Fruit fly (Drosophila melanogaster) whole organism, embryonic: Measurements from ENCODE around the gene roq.

Experiments used
- Adf1 ChIP-seq: fragments of 200-800 bp; sonication (Bioruptor generic); IDR thresholded peaks from 2 replicates; pipeline ENCODE4 v1.3.6; 2022; ENCODE audit warnings: missing biosample characterization, missing genetic modification characterization
- CG10366 ChIP-seq: fragments of 200-800 bp; sonication (Bioruptor generic); IDR thresholded peaks from 2 replicates; pipeline ENCODE4 v1.3.6; 2022; ENCODE audit warnings: missing biosample characterization, missing genetic modification characterization
- CG10431 ChIP-seq: fragments of 200-800 bp; sonication (Bioruptor generic); optimal IDR thresholded peaks from 3 replicates; lab custom pipeline; 2018; ENCODE audit warnings: missing biosample characterization, mild to moderate bottlenecking, missing genetic modification characterization
- CG11398 ChIP-seq: fragments of 200-800 bp; sonication (Bioruptor generic); optimal IDR thresholded peaks from 2 replicates; lab custom pipeline; 2016; ENCODE audit warnings: missing biosample characterization, missing genetic modification characterization
- CG11695 ChIP-seq: fragments of 200-800 bp; sonication (Bioruptor generic); IDR thresholded peaks from 3 replicates; pipeline ENCODE4 v1.3.6; 2022; ENCODE audit warnings: missing biosample characterization, missing genetic modification characterization
- CG12104 ChIP-seq: fragments of 200-800 bp; sonication (Bioruptor generic); optimal IDR thresholded peaks from 3 replicates; lab custom pipeline; 2016; ENCODE audit warnings: missing biosample characterization, missing genetic modification characterization
- CG12155 ChIP-seq: fragments of 200-800 bp; sonication (Bioruptor generic); optimal IDR thresholded peaks from 3 replicates; lab custom pipeline; 2016; ENCODE audit warnings: missing biosample characterization, missing genetic modification characterization
- CG15696 ChIP-seq: fragments of 200-800 bp; sonication (Bioruptor generic); optimal IDR thresholded peaks from 2 replicates; lab custom pipeline; 2019; ENCODE audit warnings: missing biosample characterization, mild to moderate bottlenecking, missing genetic modification characterization, moderate library complexity
- CG17802 ChIP-seq: fragments of 200-800 bp; sonication (Bioruptor generic); optimal IDR thresholded peaks from 2 replicates; lab custom pipeline; 2018; ENCODE audit warnings: missing biosample characterization, mild to moderate bottlenecking, missing genetic modification characterization, moderate library complexity
- CG32532 ChIP-seq: fragments of 200-800 bp; sonication (Bioruptor generic); IDR thresholded peaks from 2 replicates; pipeline ENCODE4 v1.3.6; 2022; ENCODE audit warnings: missing biosample characterization, missing genetic modification characterization
- CG4404 ChIP-seq: fragments of 200-800 bp; sonication (Bioruptor generic); IDR thresholded peaks from 2 replicates; pipeline ENCODE4 v1.3.6; 2022; ENCODE audit warnings: missing biosample characterization, missing genetic modification characterization
- CG4730 ChIP-seq: fragments of 200-800 bp; sonication (Bioruptor generic); IDR thresholded peaks from 2 replicates; pipeline ENCODE4 v1.3.6; 2022; ENCODE audit warnings: missing biosample characterization, missing genetic modification characterization
- CG6654 ChIP-seq: fragments of 200-800 bp; sonication (Bioruptor generic); optimal IDR thresholded peaks from 2 replicates; lab custom pipeline; 2017; ENCODE audit warnings: missing biosample characterization, mild to moderate bottlenecking, missing genetic modification characterization
- CG6683 ChIP-seq: fragments of 200-800 bp; sonication (Bioruptor generic); optimal IDR thresholded peaks from 2 replicates; lab custom pipeline; 2017; ENCODE audit warnings: missing biosample characterization, mild to moderate bottlenecking, missing genetic modification characterization, missing genetic modification reagents
- CG8281 ChIP-seq: fragments of 200-800 bp; sonication (Bioruptor generic); optimal IDR thresholded peaks from 2 replicates; lab custom pipeline; 2018; ENCODE audit warnings: missing biosample characterization, mild to moderate bottlenecking, missing genetic modification characterization, moderate library complexity
- CG9609 ChIP-seq: fragments of 200-800 bp; sonication (Bioruptor generic); optimal IDR thresholded peaks from 3 replicates; lab custom pipeline; 2016; ENCODE audit warnings: missing biosample characterization, missing genetic modification characterization
- D ChIP-seq, 2 experiments: fragments of 200-800 bp in 1 of 2; fragments of >200 bp in 1 of 2; sonication (Bioruptor generic) in 1 of 2; optimal IDR thresholded peaks; 2 replicates in 1 of 2; 3 replicates in 1 of 2; lab custom pipeline; 2017; ENCODE audit warnings: mild to moderate bottlenecking in 1 of 2, missing biosample characterization in 1 of 2, missing genetic modification characterization in 1 of 2, missing genetic modification reagents in 1 of 2
- Dad ChIP-seq: fragments of 200-800 bp; sonication (Bioruptor generic); optimal IDR thresholded peaks from 3 replicates; lab custom pipeline; 2016; ENCODE audit warnings: missing biosample characterization, missing genetic modification characterization
- Dll ChIP-seq: fragments of 200-800 bp; sonication (Bioruptor generic); IDR thresholded peaks from 4 replicates; pipeline ENCODE4 v1.3.6; 2022; ENCODE audit warnings: missing biosample characterization, missing genetic modification characterization; ENCODE audit not compliant: partially characterized antibody
- Ets97D ChIP-seq: fragments of 200-800 bp; sonication (Bioruptor generic); optimal IDR thresholded peaks from 3 replicates; lab custom pipeline; 2016; ENCODE audit warnings: missing biosample characterization, missing genetic modification characterization
- Gug ChIP-seq: fragments of 200-800 bp; sonication (Bioruptor generic); IDR thresholded peaks from 4 replicates; pipeline ENCODE4 v1.3.6; 2022; ENCODE audit warnings: missing biosample characterization, missing genetic modification characterization
- Hey ChIP-seq: fragments of 200-800 bp; sonication (Bioruptor generic); optimal IDR thresholded peaks from 3 replicates; lab custom pipeline; 2018; ENCODE audit warnings: missing biosample characterization, mild to moderate bottlenecking, missing genetic modification characterization
- Hr39 ChIP-seq: fragments of >200 bp; optimal IDR thresholded peaks from 2 replicates; lab custom pipeline; 2017
- Hsf ChIP-seq: fragments of 200-800 bp; sonication (Bioruptor generic); optimal IDR thresholded peaks from 3 replicates; lab custom pipeline; 2016; ENCODE audit warnings: missing biosample characterization, missing genetic modification characterization
- Lhr ChIP-seq: fragments of 200-800 bp; sonication (Bioruptor generic); optimal IDR thresholded peaks from 3 replicates; lab custom pipeline; 2017; ENCODE audit warnings: mild to moderate bottlenecking, missing biosample characterization, missing genetic modification reagents, missing genetic modification characterization
- MBD-R2 ChIP-seq: fragments of 200-800 bp; sonication (Bioruptor generic); IDR thresholded peaks from 2 replicates; pipeline ENCODE4 v1.3.6; 2022; ENCODE audit warnings: missing biosample characterization, missing genetic modification characterization
- NfI ChIP-seq: fragments of 200-800 bp; sonication (Bioruptor generic); optimal IDR thresholded peaks from 3 replicates; lab custom pipeline; 2018; ENCODE audit warnings: missing biosample characterization, mild to moderate bottlenecking, missing genetic modification characterization, moderate library complexity
- Sin3A ChIP-seq: fragments of >200 bp; optimal IDR thresholded peaks from 2 replicates; lab custom pipeline; 2018
- abd-A ChIP-seq: fragments of 200-800 bp; sonication (Bioruptor generic); optimal IDR thresholded peaks from 3 replicates; lab custom pipeline; 2019; ENCODE audit warnings: missing biosample characterization, mild to moderate bottlenecking, missing genetic modification characterization, moderate library complexity
- bcd ChIP-seq: fragments of 200-800 bp; sonication (Bioruptor generic); optimal IDR thresholded peaks from 2 replicates; lab custom pipeline; 2017; ENCODE audit warnings: missing biosample characterization, mild to moderate bottlenecking, missing genetic modification characterization
- dysf ChIP-seq: fragments of 200-800 bp; sonication (Bioruptor generic); IDR thresholded peaks from 3 replicates; pipeline ENCODE4 v1.3.6; 2022; ENCODE audit warnings: missing biosample characterization, missing genetic modification characterization
- esg ChIP-seq: fragments of 200-800 bp; sonication (Bioruptor generic); conservative IDR thresholded peaks from 2 replicates; pipeline ENCODE4 v1.3.6; 2022; ENCODE audit warnings: missing biosample characterization, missing genetic modification characterization
- ewg ChIP-seq: fragments of 200-800 bp; sonication (Bioruptor generic); optimal IDR thresholded peaks from 3 replicates; lab custom pipeline; 2017; ENCODE audit warnings: mild to moderate bottlenecking, missing biosample characterization, missing genetic modification reagents, missing genetic modification characterization
- ham ChIP-seq: fragments of 200-800 bp; sonication (Bioruptor generic); IDR thresholded peaks from 2 replicates; pipeline ENCODE4 v1.3.6; 2022; ENCODE audit warnings: missing biosample characterization, missing genetic modification characterization
- her ChIP-seq: fragments of 200-800 bp; sonication (Bioruptor generic); optimal IDR thresholded peaks from 2 replicates; lab custom pipeline; 2016; ENCODE audit warnings: missing biosample characterization, missing genetic modification characterization
- mam ChIP-seq: fragments of 200-800 bp; sonication (Bioruptor generic); optimal IDR thresholded peaks from 3 replicates; lab custom pipeline; 2016; ENCODE audit warnings: missing biosample characterization, missing genetic modification characterization
- mld ChIP-seq: fragments of 200-800 bp; sonication (Bioruptor generic); IDR thresholded peaks from 3 replicates; pipeline ENCODE4 v1.3.6; 2022; ENCODE audit warnings: missing biosample characterization, missing genetic modification characterization; ENCODE audit not compliant: partially characterized antibody
- nerfin-2 ChIP-seq: fragments of 200-800 bp; sonication (Bioruptor generic); IDR thresholded peaks from 2 replicates; pipeline ENCODE4 v1.3.6; 2022; ENCODE audit warnings: missing biosample characterization, missing genetic modification characterization; ENCODE audit not compliant: partially characterized antibody
- pita ChIP-seq: fragments of 200-800 bp; sonication (Bioruptor generic); optimal IDR thresholded peaks from 2 replicates; lab custom pipeline; 2017; ENCODE audit warnings: missing biosample characterization, mild to moderate bottlenecking, missing genetic modification characterization
- prd ChIP-seq, 3 experiments: fragments of >200 bp in 2 of 3; fragments of 200-800 bp in 1 of 3; sonication (Bioruptor generic) in 1 of 3; optimal IDR thresholded peaks in 2 of 3; IDR thresholded peaks in 1 of 3; 2 replicates in 2 of 3; 3 replicates in 1 of 3; pipeline versions ENCODE4 v1.3.6 to Lab custom; 2017 to 2022; ENCODE audit warnings: missing biosample characterization in 1 of 3, missing genetic modification characterization in 1 of 3
- pzg ChIP-seq: fragments of 200-800 bp; sonication (Bioruptor generic); optimal IDR thresholded peaks from 3 replicates; lab custom pipeline; 2018; ENCODE audit warnings: missing biosample characterization, mild to moderate bottlenecking, missing genetic modification characterization, moderate library complexity
- row ChIP-seq: fragments of 200-800 bp; sonication (Bioruptor generic); IDR thresholded peaks from 3 replicates; pipeline ENCODE4 v1.3.6; 2022; ENCODE audit warnings: missing biosample characterization, missing genetic modification characterization
- sc ChIP-seq, 3 experiments: fragments of >200 bp in 2 of 3; fragments of 200-800 bp in 1 of 3; sonication (Bioruptor generic) in 1 of 3; optimal IDR thresholded peaks; 2 replicates in 2 of 3; 3 replicates in 1 of 3; lab custom pipeline; 2017; ENCODE audit warnings: mild to moderate bottlenecking in 1 of 3, missing biosample characterization in 1 of 3, missing genetic modification characterization in 1 of 3, missing genetic modification reagents in 1 of 3
- sens ChIP-seq: fragments of 200-800 bp; sonication (Bioruptor generic); peaks from one replicate; lab custom pipeline; 2016; ENCODE audit warnings: missing biosample characterization, missing genetic modification characterization
- sens-2 ChIP-seq: fragments of 200-800 bp; sonication (Bioruptor generic); IDR thresholded peaks from 2 replicates; pipeline ENCODE4 v1.3.6; 2022; ENCODE audit warnings: missing biosample characterization, missing genetic modification characterization
- sisA ChIP-seq: fragments of 200-800 bp; sonication (Bioruptor generic); IDR thresholded peaks from 2 replicates; pipeline ENCODE4 v1.3.6; 2022; ENCODE audit warnings: missing biosample characterization, missing genetic modification characterization
- tio ChIP-seq: fragments of 200-800 bp; sonication (Bioruptor generic); optimal IDR thresholded peaks from 2 replicates; lab custom pipeline; 2017; ENCODE audit warnings: missing biosample characterization, missing genetic modification characterization, inconsistent platforms
- tna ChIP-seq: fragments of 200-800 bp; sonication (Bioruptor generic); IDR thresholded peaks from 2 replicates; pipeline ENCODE4 v1.3.6; 2022; ENCODE audit warnings: missing biosample characterization, missing genetic modification characterization; ENCODE audit not compliant: partially characterized antibody
- zfh2 ChIP-seq: fragments of 200-800 bp; sonication (Bioruptor generic); optimal IDR thresholded peaks from 2 replicates; lab custom pipeline; 2016; ENCODE audit warnings: missing biosample characterization, missing genetic modification characterization

roq gene

DNA sequence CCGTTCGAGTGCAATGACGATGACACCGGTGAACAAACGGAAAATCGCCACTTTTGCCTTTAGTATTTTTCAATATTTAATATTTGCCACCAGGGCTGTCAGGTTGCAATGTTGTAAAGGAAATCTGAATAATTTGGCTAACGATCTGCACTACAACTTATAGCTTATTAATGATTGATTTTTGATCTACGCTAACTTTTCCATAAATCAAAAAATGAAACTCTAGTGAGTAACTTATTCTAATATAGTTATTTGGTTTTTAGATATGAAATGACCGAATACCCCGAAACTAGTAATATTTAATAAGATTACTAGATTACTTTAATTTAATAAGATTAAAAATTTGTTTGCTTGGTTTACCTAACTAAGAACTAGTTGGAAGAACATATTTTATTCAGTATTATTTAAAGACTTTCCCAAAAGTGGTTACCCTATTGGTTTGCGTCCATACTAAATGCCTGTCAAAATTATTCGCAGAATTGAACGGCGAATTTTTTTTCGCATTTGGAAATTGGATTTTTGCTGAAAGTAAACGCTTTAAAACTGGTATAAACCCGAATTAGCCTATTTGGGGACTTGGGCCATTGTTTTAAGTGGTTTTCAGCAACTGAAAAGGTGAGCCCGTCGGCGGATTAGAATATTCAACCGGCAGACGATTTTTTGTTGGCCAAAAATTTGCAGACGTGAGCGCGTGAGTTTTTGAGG, 7.7 kb upstream of the roq start, which contains the start of the genes Agpat3 and RAF2 (continued):
- TF ChIP-seq sens (GFP tag; lab: Kevin White, UChicago) = peak; percentile 38
- no peak for TF ChIP-seq CG11398 (GFP tag; lab: Kevin White, UChicago)
- peak; percentile 31; the same call in 1 of the 4 replicates for TF ChIP-seq Gug (GFP tag; lab: Robert Waterston, UW)
- peak; percentile 43 for TF ChIP-seq NfI
- TF ChIP-seq prd (optimal IDR thresholded peaks at IDR 0.05; lab: Kevin White, UChicago) = no peak
- TF ChIP-seq prd (GFP tag; IDR thresholded peaks at IDR 0.05; lab: Robert Waterston, UW) = peak; percentile 67; the same call in 2 of the 3 replicates
- TF ChIP-seq sc (optimal IDR thresholded peaks at IDR 0.05; lab: Kevin White, UChicago) = no peak
- TF ChIP-seq sc (GFP tag; optimal IDR thresholded peaks at IDR 0.05; lab: Kevin White, UChicago) = no peak
- no peak for TF ChIP-seq CG9609 (GFP tag; lab: Kevin White, UChicago)
- peak; percentile 44 for TF ChIP-seq pzg (GFP tag; lab: Kevin White, UChicago)
- TF ChIP-seq Ets97D = no peak
- no peak for TF ChIP-seq abd-A
- TF ChIP-seq D (optimal IDR thresholded peaks at IDR 0.05; lab: Kevin White, UChicago) = no peak
- TF ChIP-seq D (GFP tag; optimal IDR thresholded peaks at IDR 0.05; lab: Kevin White, UChicago) = no peak
- no peak for TF ChIP-seq Dll (GFP tag; lab: Robert Waterston, UW)
- peak; percentile 25 for TF ChIP-seq MBD-R2
- TF ChIP-seq CG6683 = no peak
- no peak for TF ChIP-seq tna
- TF ChIP-seq nerfin-2 (GFP tag; lab: Robert Waterston, UW) = no peak
- no peak for TF ChIP-seq Hr39 (lab: Kevin White, UChicago)
- TF ChIP-seq CG15696 (tag; lab: Kevin White, UChicago) = peak; percentile 11
- peak; percentile 80 for TF ChIP-seq row (GFP tag; lab: Robert Waterston, UW)
- TF ChIP-seq mld (GFP tag; lab: Robert Waterston, UW) = no peak
- TF ChIP-seq CG11695 (GFP tag; lab: Robert Waterston, UW) = peak; percentile 53; the same call in 1 of the 3 replicates
- peak; percentile 3 for TF ChIP-seq Sin3A
- TF ChIP-seq mam (GFP tag; lab: Kevin White, UChicago) = peak; percentile 42
- peak; percentile 57 for TF ChIP-seq CG12104 (GFP tag; lab: Kevin White, UChicago)
- no peak for TF ChIP-seq CG10431
- peak; percentile 10 for TF ChIP-seq CG12155
- peak; percentile 9 for TF ChIP-seq zfh2 (GFP tag; lab: Kevin White, UChicago)
- peak; percentile 22 for TF ChIP-seq Lhr
- peak; percentile 51; the same call in 1 of the 2 replicates for TF ChIP-seq sisA (GFP tag; lab: Robert Waterston, UW)
- peak; percentile 16 for TF ChIP-seq Dad (GFP tag; lab: Kevin White, UChicago)
- no peak for TF ChIP-seq CG6654 (GFP tag; lab: Kevin White, UChicago)
- peak; percentile 11; the same call in 1 of the 2 replicates for TF ChIP-seq CG4730 (GFP tag; lab: Robert Waterston, UW)
- TF ChIP-seq pita = peak; percentile 36
- TF ChIP-seq bcd (GFP tag; lab: Kevin White, UChicago) = peak; percentile 36
- no peak for TF ChIP-seq ham (GFP tag; lab: Robert Waterston, UW)
- TF ChIP-seq ewg (GFP tag; lab: Kevin White, UChicago) = peak; percentile 4
- TF ChIP-seq Adf1 (GFP tag; lab: Robert Waterston, UW) = no peak
- TF ChIP-seq Hsf = peak; percentile 41
- peak; percentile 64 for TF ChIP-seq tio (GFP tag; lab: Kevin White, UChicago)
- TF ChIP-seq sens-2 (GFP tag; lab: Robert Waterston, UW) = no peak
- TF ChIP-seq CG8281 (tag; lab: Kevin White, UChicago) = no peak
- peak; percentile 68 for TF ChIP-seq CG32532 (GFP tag; lab: Robert Waterston, UW)
- TF ChIP-seq esg (GFP tag; lab: Robert Waterston, UW) = peak; percentile 57
- peak; percentile 45 for TF ChIP-seq CG10366 (GFP tag; lab: Robert Waterston, UW)
- no peak for TF ChIP-seq CG4404
- TF ChIP-seq CG17802 (tag; lab: Kevin White, UChicago) = no peak
- TF ChIP-seq Hey = no peak
- peak; percentile 56; the same call in 1 of the 3 replicates for TF ChIP-seq dysf (GFP tag; lab: Robert Waterston, UW)
- TF ChIP-seq her (GFP tag; lab: Kevin White, UChicago) = no peak
